Fruit fly (Drosophila melanogaster) whole organism, embryonic: ENCODE measurements around the gene Pgcl.

ENCODE experiments used
- Antp ChIP-seq: fragments of 200-800 bp; sonication (Bioruptor generic); optimal IDR thresholded peaks from 3 replicates; lab custom pipeline; 2016; ENCODE audit warnings: missing biosample characterization, missing genetic modification characterization
- Atf3 ChIP-seq: fragments of 200-800 bp; sonication (Bioruptor generic); optimal IDR thresholded peaks from 3 replicates; lab custom pipeline; 2016; ENCODE audit warnings: missing biosample characterization, missing genetic modification characterization
- Bteb2 ChIP-seq: fragments of 200-800 bp; sonication (Bioruptor generic); optimal IDR thresholded peaks from 2 replicates; lab custom pipeline; 2016; ENCODE audit warnings: missing biosample characterization, missing genetic modification characterization
- CG12155 ChIP-seq: fragments of 200-800 bp; sonication (Bioruptor generic); optimal IDR thresholded peaks from 3 replicates; lab custom pipeline; 2016; ENCODE audit warnings: missing biosample characterization, missing genetic modification characterization
- CG12391 ChIP-seq: fragments of 200-800 bp; sonication (Bioruptor generic); optimal IDR thresholded peaks from 3 replicates; lab custom pipeline; 2018; ENCODE audit warnings: missing biosample characterization, mild to moderate bottlenecking, missing genetic modification characterization, moderate library complexity
- CG13894 ChIP-seq: fragments of 200-800 bp; sonication (Bioruptor generic); optimal IDR thresholded peaks from 3 replicates; lab custom pipeline; 2018; ENCODE audit warnings: missing biosample characterization, mild to moderate bottlenecking, missing genetic modification characterization, moderate library complexity
- CG14710 ChIP-seq: fragments of 200-800 bp; sonication (Bioruptor generic); optimal IDR thresholded peaks from 3 replicates; lab custom pipeline; 2019; ENCODE audit warnings: missing biosample characterization, mild to moderate bottlenecking, missing genetic modification characterization, moderate library complexity
- CG1647 ChIP-seq: fragments of 200-800 bp; sonication (Bioruptor generic); optimal IDR thresholded peaks from 3 replicates; lab custom pipeline; 2016; ENCODE audit warnings: missing biosample characterization, missing genetic modification characterization
- CG16779 ChIP-seq: fragments of 200-800 bp; sonication (Bioruptor generic); IDR thresholded peaks from 2 replicates; pipeline ENCODE4 v1.3.6; 2022; ENCODE audit warnings: missing biosample characterization, missing genetic modification characterization
- CG17328 ChIP-seq: fragments of 200-800 bp; sonication (Bioruptor generic); IDR thresholded peaks from 2 replicates; pipeline ENCODE4 v1.3.6; 2022; ENCODE audit warnings: missing biosample characterization, missing genetic modification characterization
- CG2120 ChIP-seq: fragments of 200-800 bp; sonication (Bioruptor generic); optimal IDR thresholded peaks from 3 replicates; lab custom pipeline; 2016; ENCODE audit warnings: missing biosample characterization, missing genetic modification characterization
- CG32772 ChIP-seq: fragments of 200-800 bp; sonication (Bioruptor generic); IDR thresholded peaks from 2 replicates; pipeline ENCODE4 v1.3.6; 2022; ENCODE audit warnings: missing biosample characterization, missing genetic modification characterization
- CG3281 ChIP-seq: fragments of 200-800 bp; sonication (Bioruptor generic); optimal IDR thresholded peaks from 3 replicates; lab custom pipeline; 2017; ENCODE audit warnings: missing biosample characterization, mild to moderate bottlenecking, missing genetic modification characterization
- CG34224 ChIP-seq: fragments of 200-800 bp; sonication (Bioruptor generic); IDR thresholded peaks from 3 replicates; pipeline ENCODE4 v1.3.6; 2022; ENCODE audit warnings: missing biosample characterization, missing genetic modification characterization; ENCODE audit not compliant: partially characterized antibody
- CG6254 ChIP-seq: fragments of 200-800 bp; sonication (Bioruptor generic); optimal IDR thresholded peaks from 3 replicates; lab custom pipeline; 2017; ENCODE audit warnings: mild to moderate bottlenecking, missing biosample characterization, missing genetic modification reagents, missing genetic modification characterization
- CG6791 ChIP-seq: fragments of 200-800 bp; sonication (Bioruptor generic); IDR thresholded peaks from 3 replicates; pipeline ENCODE4 v1.3.6; 2022; ENCODE audit warnings: missing biosample characterization, missing genetic modification characterization; ENCODE audit not compliant: partially characterized antibody
- CG7839 ChIP-seq: fragments of 200-800 bp; sonication (Bioruptor generic); optimal IDR thresholded peaks from 3 replicates; lab custom pipeline; 2018; ENCODE audit warnings: missing biosample characterization, mild to moderate bottlenecking, missing genetic modification characterization, moderate library complexity
- CG8388 ChIP-seq: fragments of 200-800 bp; sonication (Bioruptor generic); optimal IDR thresholded peaks from 2 replicates; lab custom pipeline; 2019; ENCODE audit warnings: missing biosample characterization, mild to moderate bottlenecking, missing genetic modification characterization, moderate library complexity
- CG9437 ChIP-seq: fragments of 200-800 bp; sonication (Bioruptor generic); optimal IDR thresholded peaks from 2 replicates; lab custom pipeline; 2018; ENCODE audit warnings: missing biosample characterization, mild to moderate bottlenecking, missing genetic modification characterization
- CG9797 ChIP-seq: fragments of 200-800 bp; sonication (Bioruptor generic); optimal IDR thresholded peaks from 3 replicates; lab custom pipeline; 2018; ENCODE audit warnings: missing biosample characterization, mild to moderate bottlenecking, missing genetic modification characterization
- Chrac-16 ChIP-seq: fragments of 200-800 bp; sonication (Bioruptor generic); optimal IDR thresholded peaks from 3 replicates; lab custom pipeline; 2016; ENCODE audit warnings: missing biosample characterization, missing genetic modification characterization
- CkIIα-i1 ChIP-seq: fragments of 200-800 bp; sonication (Bioruptor generic); IDR thresholded peaks from 2 replicates; pipeline ENCODE4 v1.3.6; 2022; ENCODE audit warnings: missing biosample characterization, missing genetic modification characterization
- Doc2 ChIP-seq: fragments of 200-800 bp; sonication (Bioruptor generic); IDR thresholded peaks from 2 replicates; pipeline ENCODE4 v1.3.6; 2022; ENCODE audit warnings: missing biosample characterization, missing genetic modification characterization
- HLH3B ChIP-seq: fragments of 200-800 bp; sonication (Bioruptor generic); IDR thresholded peaks from 2 replicates; pipeline ENCODE4 v1.3.6; 2022; ENCODE audit warnings: missing biosample characterization, missing genetic modification characterization
- Hmx ChIP-seq: fragments of 200-800 bp; sonication (Bioruptor generic); optimal IDR thresholded peaks from 2 replicates; lab custom pipeline; 2016; ENCODE audit warnings: missing biosample characterization, missing genetic modification characterization
- Hr78 ChIP-seq, 2 experiments: fragments of 200-800 bp in 1 of 2; fragments of >200 bp in 1 of 2; sonication (Bioruptor generic) in 1 of 2; optimal IDR thresholded peaks; 2 replicates each; lab custom pipeline; 2017 to 2019; ENCODE audit warnings: missing biosample characterization in 2 of 2, missing genetic modification characterization in 2 of 2, mild to moderate bottlenecking in 1 of 2, moderate library complexity in 1 of 2
- Lhr ChIP-seq: fragments of 200-800 bp; sonication (Bioruptor generic); optimal IDR thresholded peaks from 3 replicates; lab custom pipeline; 2017; ENCODE audit warnings: mild to moderate bottlenecking, missing biosample characterization, missing genetic modification reagents, missing genetic modification characterization
- Oaz ChIP-seq: fragments of 200-800 bp; sonication (Bioruptor generic); IDR thresholded peaks from 2 replicates; pipeline ENCODE4 v1.3.6; 2022; ENCODE audit warnings: missing biosample characterization, missing genetic modification characterization
- Spps ChIP-seq: fragments of 200-800 bp; sonication (Bioruptor generic); optimal IDR thresholded peaks from 2 replicates; lab custom pipeline; 2018; ENCODE audit warnings: missing biosample characterization, mild to moderate bottlenecking, missing genetic modification characterization
- Sry-β ChIP-seq: fragments of 200-800 bp; sonication (Bioruptor generic); optimal IDR thresholded peaks from 2 replicates; lab custom pipeline; 2018; ENCODE audit warnings: missing biosample characterization, mild to moderate bottlenecking, missing genetic modification characterization, moderate library complexity
- Sry-δ ChIP-seq: fragments of 200-800 bp; sonication (Bioruptor generic); optimal IDR thresholded peaks from 2 replicates; lab custom pipeline; 2016; ENCODE audit warnings: missing biosample characterization, missing genetic modification characterization
- YL-1 ChIP-seq: fragments of 200-800 bp; sonication (Bioruptor generic); optimal IDR thresholded peaks from 3 replicates; lab custom pipeline; 2017; ENCODE audit warnings: missing biosample characterization, mild to moderate bottlenecking, missing genetic modification characterization
- bab2 ChIP-seq: fragments of 200-800 bp; sonication (Bioruptor generic); optimal IDR thresholded peaks from 2 replicates; lab custom pipeline; 2016; ENCODE audit warnings: missing biosample characterization, missing genetic modification characterization
- btn ChIP-seq: fragments of 200-800 bp; sonication (Bioruptor generic); optimal IDR thresholded peaks from 2 replicates; lab custom pipeline; 2016; ENCODE audit warnings: missing biosample characterization, missing genetic modification characterization
- fd3F ChIP-seq: fragments of 200-800 bp; sonication (Bioruptor generic); optimal IDR thresholded peaks from 2 replicates; lab custom pipeline; 2018; ENCODE audit warnings: missing biosample characterization, mild to moderate bottlenecking, missing genetic modification characterization, moderate library complexity
- fru ChIP-seq: fragments of >200 bp; optimal IDR thresholded peaks from 2 replicates; lab custom pipeline; 2017
- gem ChIP-seq: fragments of 200-800 bp; sonication (Bioruptor generic); optimal IDR thresholded peaks from 2 replicates; lab custom pipeline; 2019; ENCODE audit warnings: missing biosample characterization, mild to moderate bottlenecking, missing genetic modification characterization, moderate library complexity
- grau ChIP-seq: fragments of 200-800 bp; optimal IDR thresholded peaks from 3 replicates; lab custom pipeline; 2019; ENCODE audit warnings: missing biosample characterization, mild to moderate bottlenecking, missing genetic modification characterization, moderate library complexity
- gro ChIP-seq: fragments of 200-800 bp; sonication (Bioruptor generic); optimal IDR thresholded peaks from 2 replicates; lab custom pipeline; 2016; ENCODE audit warnings: missing biosample characterization, missing genetic modification characterization
- gsb-n ChIP-seq: fragments of 200-800 bp; sonication (Bioruptor generic); optimal IDR thresholded peaks from 3 replicates; lab custom pipeline; 2018; ENCODE audit warnings: missing biosample characterization, mild to moderate bottlenecking, missing genetic modification characterization
- lilli ChIP-seq: fragments of 200-800 bp; sonication (Bioruptor generic); optimal IDR thresholded peaks from 3 replicates; lab custom pipeline; 2016; ENCODE audit warnings: missing biosample characterization, missing genetic modification characterization
- mld ChIP-seq: fragments of 200-800 bp; sonication (Bioruptor generic); IDR thresholded peaks from 3 replicates; pipeline ENCODE4 v1.3.6; 2022; ENCODE audit warnings: missing biosample characterization, missing genetic modification characterization; ENCODE audit not compliant: partially characterized antibody
- nmo ChIP-seq: fragments of 200-800 bp; sonication (Bioruptor generic); optimal IDR thresholded peaks from 2 replicates; lab custom pipeline; 2018; ENCODE audit warnings: missing biosample characterization, mild to moderate bottlenecking, missing genetic modification characterization, moderate library complexity
- sna ChIP-seq: fragments of 200-800 bp; sonication (Bioruptor generic); IDR thresholded peaks from 2 replicates; pipeline ENCODE4 v1.3.6; 2022; ENCODE audit warnings: missing biosample characterization, missing genetic modification characterization; ENCODE audit not compliant: partially characterized antibody
- vvl ChIP-seq: fragments of 200-800 bp; sonication (Bioruptor generic); IDR thresholded peaks from 2 replicates; pipeline ENCODE4 v1.3.6; 2022; ENCODE audit warnings: missing biosample characterization, missing genetic modification characterization
- wek ChIP-seq: fragments of 200-800 bp; sonication (Bioruptor generic); optimal IDR thresholded peaks from 3 replicates; lab custom pipeline; 2018; ENCODE audit warnings: missing biosample characterization, mild to moderate bottlenecking, missing genetic modification characterization, moderate library complexity
- zen ChIP-seq: fragments of 200-800 bp; sonication (Bioruptor generic); optimal IDR thresholded peaks from 3 replicates; lab custom pipeline; 2018; ENCODE audit warnings: missing biosample characterization, mild to moderate bottlenecking, missing genetic modification characterization, moderate library complexity
- zfh1 ChIP-seq: fragments of 200-800 bp; sonication (Bioruptor generic); IDR thresholded peaks from 3 replicates; pipeline ENCODE4 v1.3.6; 2022; ENCODE audit warnings: missing biosample characterization, missing genetic modification characterization

The Pgcl gene

dm6 chrX:476230-477143, 39.2 kb upstream of the Pgcl start, which contains the start of the genes ebo and CG13373 (continued):
- TF ChIP-seq CG16779 (GFP tag; lab: Robert Waterston, UW): no peak
- peak; percentile 28 for TF ChIP-seq CG8388 (GFP tag; lab: Kevin White, UChicago)
- peak; percentile 46; the same call in 1 of the 3 replicates for TF ChIP-seq CG34224 (GFP tag; lab: Robert Waterston, UW)
- peak; percentile 12 for TF ChIP-seq Antp (GFP tag; lab: Kevin White, UChicago)
- TF ChIP-seq CG13894 (tag; lab: Kevin White, UChicago): no peak
- no peak for TF ChIP-seq gsb-n (tag; lab: Kevin White, UChicago)
- peak; percentile 3 for TF ChIP-seq CG12155
- peak; percentile 54; the same call in 2 of the 3 replicates for TF ChIP-seq CG6791 (GFP tag; lab: Robert Waterston, UW)
- TF ChIP-seq CG12391 (tag; lab: Kevin White, UChicago): peak; percentile 49
- TF ChIP-seq grau: peak; percentile 58
- TF ChIP-seq Sry-β (GFP tag; lab: Kevin White, UChicago): no peak
- no peak for TF ChIP-seq YL-1 (GFP tag; lab: Kevin White, UChicago)
- TF ChIP-seq zen (tag; lab: Kevin White, UChicago): peak; percentile 36
- TF ChIP-seq CG6254 (GFP tag; lab: Kevin White, UChicago): no peak
- TF ChIP-seq CG2120: peak; percentile 43
- TF ChIP-seq zfh1 (GFP tag; lab: Robert Waterston, UW): 0 out of 3 replicates have a peak, but pooled peaks have one; percentile 30
- no peak; the same call in 2 of the 3 replicates for TF ChIP-seq mld (GFP tag; lab: Robert Waterston, UW)
- peak; percentile 29 for TF ChIP-seq lilli
- TF ChIP-seq CG1647 (GFP tag; lab: Kevin White, UChicago): no peak
- no peak for TF ChIP-seq CG7839 (tag; lab: Kevin White, UChicago)
- TF ChIP-seq nmo (GFP tag; lab: Kevin White, UChicago): peak; percentile 35
- TF ChIP-seq vvl (GFP tag; lab: Robert Waterston, UW): peak; percentile 28; the same call in 1 of the 2 replicates
- TF ChIP-seq Sry-δ: peak; percentile 76
- TF ChIP-seq Hmx (GFP tag; lab: Kevin White, UChicago): no peak
- no peak for TF ChIP-seq Hr78 (GFP tag; optimal IDR thresholded peaks at IDR 0.05; lab: Kevin White, UChicago)
- TF ChIP-seq CG32772 (GFP tag; lab: Robert Waterston, UW): no peak
- TF ChIP-seq CG9437 (GFP tag; lab: Kevin White, UChicago): peak; percentile 8
- peak; percentile 31; the same call in 1 of the 2 replicates for TF ChIP-seq HLH3B (GFP tag; lab: Robert Waterston, UW)
- TF ChIP-seq Spps (tag; lab: Kevin White, UChicago): no peak
- TF ChIP-seq btn (GFP tag; lab: Kevin White, UChicago): no peak
- no peak for TF ChIP-seq CkIIα-i1 (GFP tag; lab: Robert Waterston, UW)
- no peak for TF ChIP-seq gem (tag; lab: Kevin White, UChicago)
- TF ChIP-seq CG3281 (GFP tag; lab: Kevin White, UChicago): no peak
- TF ChIP-seq Chrac-16: no peak
- TF ChIP-seq Atf3 (GFP tag; lab: Kevin White, UChicago): no peak
- peak; percentile 50 for TF ChIP-seq CG14710 (tag; lab: Kevin White, UChicago)
- TF ChIP-seq wek (GFP tag; lab: Kevin White, UChicago): no peak
- no peak for TF ChIP-seq Oaz (GFP tag; lab: Robert Waterston, UW)
- TF ChIP-seq fru: no peak
- TF ChIP-seq Doc2: no peak
- no peak for TF ChIP-seq Bteb2 (GFP tag; lab: Kevin White, UChicago)
- no peak for TF ChIP-seq Lhr
- 0 out of 2 replicates have a peak, but pooled peaks have one; percentile 11 for TF ChIP-seq sna (GFP tag; lab: Robert Waterston, UW)
- no peak for TF ChIP-seq fd3F
- TF ChIP-seq gro (GFP tag; lab: Kevin White, UChicago): no peak
- no peak for TF ChIP-seq CG9797 (GFP tag; lab: Kevin White, UChicago)
- no peak for TF ChIP-seq bab2 (GFP tag; lab: Kevin White, UChicago)
- TF ChIP-seq CG17328 (GFP tag; lab: Robert Waterston, UW): no peak
